Worm (Caenorhabditis elegans) whole organism, L4/young adult: ENCODE measurements around the gene T24A6.20.
"Not testable (repeated sequence)": the region's sequence is repeated elsewhere in the genome, so short reads cannot be mapped to it uniquely, and the experiment has no call there.

Experiments
- W03F9.2 ChIP-seq: fragments of 150-350 bp; optimal IDR thresholded peaks from 2 replicates; lab custom pipeline; 2014; ENCODE audit warnings: missing biosample characterization, missing genetic modification characterization
- dao-5 ChIP-seq: sonication (generic microtip); optimal IDR thresholded peaks from 2 replicates; lab custom pipeline; 2016; ENCODE audit warnings: missing genotype, missing genetic modification characterization, moderate library complexity, missing compliant biosample characterization
- him-1 ChIP-seq: sonication (generic microtip); optimal IDR thresholded peaks from 2 replicates; lab custom pipeline; 2016; ENCODE audit warnings: missing genotype, missing genetic modification reagents, missing genetic modification characterization, missing compliant biosample characterization

T24A6.20 gene

ce11 chrV:3552740-3553469, at the start of gene T24A6.20:
Gene T24A6.20 (plus strand): TSS chrV:3553134.
- TF ChIP-seq dao-5 (tag; lab: Kevin White, UChicago): no peak
- TF ChIP-seq him-1 (tag; lab: Kevin White, UChicago): no peak
- no peak for TF ChIP-seq W03F9.2

- TF ChIP-seq W03F9.2 (no peak), dao-5 (tag; lab: Kevin White, UChicago) (no peak), him-1 (tag; lab: Kevin White, UChicago) (no peak)
These were observed 47.2 kb upstream of the T24A6.20 start for ce11 chrV:3505745-3506144.

ce11 chrV:3506252-3506651, 46.7 kb upstream of the T24A6.20 start, which contains the start of gene ugt-64:
Gene ugt-64 (minus strand): TSS chrV:3506352.
- not testable (repeated sequence) for TF ChIP-seq dao-5 (tag; lab: Kevin White, UChicago); him-1 (tag; lab: Kevin White, UChicago); W03F9.2

DNA sequence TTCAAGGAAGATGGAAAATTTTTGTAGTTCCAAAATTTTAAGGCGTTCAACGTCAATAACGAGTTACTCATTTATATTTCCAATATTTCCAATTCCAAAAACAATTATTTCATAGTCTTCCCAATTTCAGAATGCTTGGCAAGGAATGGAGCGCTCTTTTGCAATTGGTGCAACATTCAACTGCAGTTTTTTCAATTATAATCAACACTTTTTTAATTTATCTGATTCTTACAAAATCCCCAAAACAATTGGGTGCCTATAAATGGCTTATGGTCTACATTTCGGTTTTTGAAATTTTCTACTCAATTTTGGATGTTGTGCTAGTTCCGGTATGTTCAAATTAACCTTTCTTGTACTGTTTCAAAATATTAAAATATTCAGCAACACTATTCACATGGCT, 45.2 kb upstream of the T24A6.20 start, which contains the start of gene str-225:
str-225 (plus strand) TSS at position 132 of the 400 bp plus-strand sequence.
- no peak for TF ChIP-seq him-1 (tag; lab: Kevin White, UChicago)
- TF ChIP-seq dao-5 (tag; lab: Kevin White, UChicago): no peak
- no peak for TF ChIP-seq W03F9.2

DNA sequence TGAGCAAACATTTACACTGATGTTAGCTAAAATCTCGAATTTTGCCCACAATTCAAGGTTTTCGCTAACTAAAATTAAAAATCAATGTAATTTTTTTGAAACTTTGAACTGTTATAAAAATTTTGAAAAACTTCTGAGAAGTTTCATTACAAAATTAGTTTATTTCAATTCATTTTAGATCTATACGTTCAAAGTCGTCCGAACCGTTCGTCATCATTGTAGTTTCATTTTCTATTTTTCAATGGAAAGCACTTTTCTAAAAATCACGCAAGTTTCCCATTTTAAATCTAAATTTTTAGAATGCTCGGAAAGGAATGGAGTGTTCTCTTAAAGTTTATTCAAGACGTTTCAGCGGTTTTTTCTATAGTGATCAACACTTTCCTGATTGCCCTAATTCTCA, 43.1 kb upstream of the T24A6.20 start, which contains the start of gene str-228:
str-228 (plus strand) TSS at position 301 of the 400 bp plus-strand sequence.
- TF ChIP-seq dao-5 (tag; lab: Kevin White, UChicago) (no peak), W03F9.2 (no peak), him-1 (tag; lab: Kevin White, UChicago) (no peak)

- no peak for TF ChIP-seq W03F9.2
- TF ChIP-seq dao-5 (tag; lab: Kevin White, UChicago): no peak
- no peak for TF ChIP-seq him-1 (tag; lab: Kevin White, UChicago)
These were observed 40.6 kb upstream of the T24A6.20 start, which contains the start of gene str-226 for ce11 chrV:3512381-3512780. Gene str-226 (plus strand): TSS chrV:3512681.

- no peak for TF ChIP-seq him-1 (tag; lab: Kevin White, UChicago)
- no peak for TF ChIP-seq W03F9.2
- TF ChIP-seq dao-5 (tag; lab: Kevin White, UChicago): no peak
These were observed 35.0 kb upstream of the T24A6.20 start, which contains the start of gene str-227 for ce11 chrV:3517889-3518288. Gene str-227 (plus strand): TSS chrV:3518189.

ce11 chrV:3523262-3523661, 29.7 kb upstream of the T24A6.20 start, which contains the start of gene irg-1:
Gene irg-1 (plus strand): TSS chrV:3523587.
- no peak for TF ChIP-seq him-1 (tag; lab: Kevin White, UChicago)
- no peak for TF ChIP-seq W03F9.2
- TF ChIP-seq dao-5 (tag; lab: Kevin White, UChicago): no peak

ce11 chrV:3524970-3525369, 28.0 kb upstream of the T24A6.20 start, which contains the start of gene T24A6.7:
Gene T24A6.7 (plus strand): TSS chrV:3525270.
- TF ChIP-seq W03F9.2: no peak
- TF ChIP-seq dao-5 (tag; lab: Kevin White, UChicago): no peak
- TF ChIP-seq him-1 (tag; lab: Kevin White, UChicago): no peak

ce11 chrV:3526882-3527281, 26.1 kb upstream of the T24A6.20 start, which contains the start of gene str-260:
Gene str-260 (plus strand): TSS chrV:3527182.
- TF ChIP-seq him-1 (tag; lab: Kevin White, UChicago) (no peak), dao-5 (tag; lab: Kevin White, UChicago) (no peak), W03F9.2 (no peak)

DNA sequence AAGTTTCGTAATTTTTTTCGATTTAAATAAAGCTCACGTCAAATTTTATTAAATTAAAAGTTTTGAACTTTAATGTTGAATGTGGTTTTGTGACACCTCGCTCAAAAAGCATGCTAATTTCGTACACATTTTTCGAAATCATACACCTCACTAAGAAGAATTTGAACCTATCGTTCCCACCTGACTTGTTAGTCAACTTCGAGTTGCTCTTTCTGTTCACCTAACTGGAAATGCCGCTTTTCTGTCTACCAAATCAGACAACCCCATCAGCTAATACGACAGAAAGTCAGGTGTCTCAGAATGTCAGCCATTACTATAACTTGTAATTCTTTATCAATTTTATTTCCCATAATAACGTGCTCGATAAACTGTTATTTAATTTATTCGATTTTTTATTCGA, 22.5 kb upstream of the T24A6.20 start, which contains the start of gene srbc-66:
srbc-66 (plus strand) TSS at position 301 of the 400 bp plus-strand sequence.
- TF ChIP-seq dao-5 (tag; lab: Kevin White, UChicago) (no peak), him-1 (tag; lab: Kevin White, UChicago) (no peak), W03F9.2 (no peak)

ce11 chrV:3535260-3535659, 17.7 kb upstream of the T24A6.20 start, which contains the start of gene nhr-221:
Gene nhr-221 (minus strand): TSS chrV:3535360.
- no peak for TF ChIP-seq him-1 (tag; lab: Kevin White, UChicago)
- TF ChIP-seq dao-5 (tag; lab: Kevin White, UChicago): no peak
- no peak for TF ChIP-seq W03F9.2

DNA sequence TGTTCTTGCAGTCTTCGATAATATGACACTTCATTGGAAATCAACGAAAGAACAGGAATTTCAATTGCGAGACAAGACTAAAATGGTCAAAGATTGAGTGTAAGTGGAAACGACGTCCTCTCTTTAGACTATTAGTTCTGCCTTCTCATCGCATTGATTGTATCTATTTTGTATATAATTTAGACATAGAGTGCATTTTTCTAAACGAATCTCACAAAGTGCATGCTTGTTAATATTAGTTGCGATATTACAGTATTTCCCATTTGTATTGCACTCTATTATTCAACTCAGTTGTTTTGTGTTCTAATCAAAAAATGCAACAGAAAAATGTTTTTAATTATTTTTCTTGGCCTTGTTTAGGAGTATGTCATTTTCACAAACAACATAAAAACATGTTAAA, 14.6 kb upstream of the T24A6.20 start, which contains the start of gene nhr-93:
nhr-93 (minus strand) TSS at position 101 of the 400 bp plus-strand sequence.
- TF ChIP-seq him-1 (tag; lab: Kevin White, UChicago) (no peak), W03F9.2 (no peak), dao-5 (tag; lab: Kevin White, UChicago) (no peak)

- no peak for TF ChIP-seq him-1 (tag; lab: Kevin White, UChicago)
- TF ChIP-seq W03F9.2: no peak
- no peak for TF ChIP-seq dao-5 (tag; lab: Kevin White, UChicago)
These were observed 11.8 kb upstream of the T24A6.20 start, which contains the start of gene srbc-67 for ce11 chrV:3541117-3541516. Gene srbc-67 (minus strand): TSS chrV:3541217.
